Comparison of ENCODE assay signal across 4 worm cellular contexts in genomic region chrX:14841030-14841429, ce11.
A peak's percentile ranks its signal among the peaks of the same experiment; 100 is the strongest.
TF ChIP-seq lines count a peak whose summit lies in the region.

No protein-coding gene starts in this region.

TF ChIP-seq in whole organism, L2 larva, 48 proteins besides CTCF, POLR2A, EP300 and RAD21 (continued from another document):
- TF ChIP-seq blmp-1 (tag; optimal IDR thresholded peaks at IDR 0.05; lab: Kevin White, UChicago; ENCODE audit: insufficient read depth) (no peak), mab-5 (tag; optimal IDR thresholded peaks at IDR 0.05; lab: Kevin White, UChicago) (peak; percentile 89), peb-1 (tag; optimal IDR thresholded peaks at IDR 0.05; lab: Kevin White, UChicago) (no peak), egl-27 (tag; optimal IDR thresholded peaks at IDR 0.05; lab: Kevin White, UChicago) (peak; percentile 96), dmd-4 (tag; optimal IDR thresholded peaks at IDR 0.05; lab: Kevin White, UChicago) (peak; percentile 42), ZK546.5 (tag; optimal IDR thresholded peaks at IDR 0.05; lab: Kevin White, UChicago) (peak; percentile 5), elt-1 (tag; optimal IDR thresholded peaks at IDR 0.05; lab: Kevin White, UChicago) (no peak), elt-3 (tag; optimal IDR thresholded peaks at IDR 0.05; lab: Kevin White, UChicago) (no peak), lsy-2 (tag; optimal IDR thresholded peaks at IDR 0.05; lab: Kevin White, UChicago) (peak; percentile 43 to 89), aly-2 (tag; optimal IDR thresholded peaks at IDR 0.05; lab: Kevin White, UChicago) (no peak), lin-11 (tag; optimal IDR thresholded peaks at IDR 0.05; lab: Kevin White, UChicago) (peak; percentile 85), ceh-82 (tag; optimal IDR thresholded peaks at IDR 0.05; lab: Kevin White, UChicago) (peak; percentile 51), Y55F3AM.14 (GFP tag; optimal IDR thresholded peaks at IDR 0.05; lab: Kevin White, UChicago) (peak; percentile 81), nhr-10 (tag; optimal IDR thresholded peaks at IDR 0.05; lab: Kevin White, UChicago) (no peak), nhr-12 (tag; optimal IDR thresholded peaks at IDR 0.05; lab: Kevin White, UChicago) (no peak), nhr-11 (tag; optimal IDR thresholded peaks at IDR 0.05; lab: Kevin White, UChicago) (no peak), crh-2 (tag; optimal IDR thresholded peaks at IDR 0.05; lab: Kevin White, UChicago) (peak; percentile 93), ama-1 (optimal IDR thresholded peaks at IDR 0.05; lab: Kevin White, UChicago) (peak; percentile 39), F13H6.1 (tag; optimal IDR thresholded peaks at IDR 0.05; lab: Kevin White, UChicago) (peak; percentile 94), nhr-129 (tag; optimal IDR thresholded peaks at IDR 0.05; lab: Kevin White, UChicago) (peak; percentile 98), mdl-1 (tag; optimal IDR thresholded peaks at IDR 0.05; lab: Kevin White, UChicago) (peak; percentile 74 to 93), R02D3.7 (tag; optimal IDR thresholded peaks at IDR 0.05; lab: Kevin White, UChicago) (no peak), ztf-11 (tag; optimal IDR thresholded peaks at IDR 0.05; lab: Kevin White, UChicago) (no peak), skn-1 (tag; optimal IDR thresholded peaks at IDR 0.05; lab: Kevin White, UChicago) (peak; percentile 24), unc-39 (tag; optimal IDR thresholded peaks at IDR 0.05; lab: Kevin White, UChicago) (peak; percentile 3), gmeb-1 (tag; optimal IDR thresholded peaks at IDR 0.05; lab: Kevin White, UChicago) (peak; percentile 54)
TF ChIP-seq in whole organism, L2 larva: peak in this region for 31.

TF ChIP-seq in whole organism, L4 larva, 104 proteins besides CTCF, POLR2A, EP300 and RAD21 (continued from another document and continues in another):
- TF ChIP-seq ceh-32 (tag; optimal IDR thresholded peaks at IDR 0.05; lab: Kevin White, UChicago; ENCODE audit: poor library complexity): peak; percentile 49
- no peak for TF ChIP-seq nhr-237 (tag; optimal IDR thresholded peaks at IDR 0.05; lab: Kevin White, UChicago)
- TF ChIP-seq hif-1 (tag; optimal IDR thresholded peaks at IDR 0.05; lab: Kevin White, UChicago): peak in 1 of 2 experiments; percentile 84
- peak; percentile 1 for TF ChIP-seq F10B5.3 (tag; optimal IDR thresholded peaks at IDR 0.05; lab: Kevin White, UChicago)
- TF ChIP-seq nhr-28 (tag; optimal IDR thresholded peaks at IDR 0.05; lab: Kevin White, UChicago): peak; percentile 90
- peak; percentile 92 for TF ChIP-seq ctbp-1 (GFP tag; IDR thresholded peaks at IDR 0.05; lab: Robert Waterston, UW)
- TF ChIP-seq aly-2 (tag; optimal IDR thresholded peaks at IDR 0.05; lab: Kevin White, UChicago): no peak
- no peak for TF ChIP-seq fos-1 (tag; optimal IDR thresholded peaks at IDR 0.05; lab: Kevin White, UChicago)
- TF ChIP-seq hlh-30 (tag; optimal IDR thresholded peaks at IDR 0.05; lab: Kevin White, UChicago; ENCODE audit: insufficient read depth): peak; percentile 95
- peak; percentile 93 for TF ChIP-seq hlh-11 (tag; optimal IDR thresholded peaks at IDR 0.05; lab: Kevin White, UChicago)
- TF ChIP-seq nhr-77 (tag; optimal IDR thresholded peaks at IDR 0.05; lab: Kevin White, UChicago): peak; percentile 85
- peak; percentile 38 for TF ChIP-seq nhr-25 (tag; optimal IDR thresholded peaks at IDR 0.05; lab: Kevin White, UChicago; ENCODE audit: borderline replicate concordance, insufficient read depth)
- peak; percentile 39 for TF ChIP-seq pqm-1 (tag; optimal IDR thresholded peaks at IDR 0.05; lab: Kevin White, UChicago)
- TF ChIP-seq hmg-1.1 (GFP tag; IDR thresholded peaks at IDR 0.05; lab: Robert Waterston, UW): peak; percentile 94
- TF ChIP-seq dmd-6 (GFP tag; IDR thresholded peaks at IDR 0.05; lab: Robert Waterston, UW): peak; percentile 85
- TF ChIP-seq cey-2 (tag; optimal IDR thresholded peaks at IDR 0.05; lab: Kevin White, UChicago; ENCODE audit: borderline replicate concordance, insufficient read depth): no peak
- TF ChIP-seq ztf-7 (tag; optimal IDR thresholded peaks at IDR 0.05; lab: Kevin White, UChicago): peak; percentile 36
- peak; percentile 24 for TF ChIP-seq ces-1 (GFP tag; optimal IDR thresholded peaks at IDR 0.05; lab: Kevin White, UChicago)
- peak; percentile 49 for TF ChIP-seq lin-38 (GFP tag; IDR thresholded peaks at IDR 0.05; lab: Robert Waterston, UW)
- peak; percentile 60 for TF ChIP-seq jun-1 (tag; optimal IDR thresholded peaks at IDR 0.05; lab: Kevin White, UChicago)
- no peak for TF ChIP-seq F26F4.8 (GFP tag; conservative IDR thresholded peaks at IDR 0.05; lab: Robert Waterston, UW)
- peak; percentile 68 to 86 for TF ChIP-seq lsy-2 (tag; optimal IDR thresholded peaks at IDR 0.05; lab: Kevin White, UChicago)
- TF ChIP-seq nhr-6 (tag; optimal IDR thresholded peaks at IDR 0.05; lab: Kevin White, UChicago): peak; percentile 75
- no peak for TF ChIP-seq zfp-2 (tag; optimal IDR thresholded peaks at IDR 0.05; lab: Kevin White, UChicago)
- 0 out of 2 replicates have a peak, but pooled peaks have one; percentile 18 for TF ChIP-seq nhr-42 (GFP tag; IDR thresholded peaks at IDR 0.05; lab: Robert Waterston, UW)
- peak; percentile 84 for TF ChIP-seq mes-2 (tag; optimal IDR thresholded peaks at IDR 0.05; lab: Kevin White, UChicago; ENCODE audit: poor library complexity, severe bottlenecking)
- TF ChIP-seq aha-1 (tag; lab: Kevin White, UChicago): peak; percentile 99
- TF ChIP-seq duxl-1 (tag; optimal IDR thresholded peaks at IDR 0.05; lab: Kevin White, UChicago; ENCODE audit: poor library complexity): no peak
- peak; percentile 87 for TF ChIP-seq nhr-11 (tag; optimal IDR thresholded peaks at IDR 0.05; lab: Kevin White, UChicago)
- TF ChIP-seq rbr-2 (tag; optimal IDR thresholded peaks at IDR 0.05; lab: Kevin White, UChicago): peak; percentile 91
- peak; percentile 10 for TF ChIP-seq ama-1 (optimal IDR thresholded peaks at IDR 0.05; lab: Kevin White, UChicago)
- TF ChIP-seq mep-1 (tag; optimal IDR thresholded peaks at IDR 0.05; lab: Kevin White, UChicago): peak; percentile 94
- TF ChIP-seq saeg-2 (GFP tag; IDR thresholded peaks at IDR 0.05; lab: Robert Waterston, UW): 0 out of 2 replicates have a peak, but pooled peaks have one; percentile 22

TF ChIP-seq in whole organism, late embryonic, 69 proteins besides CTCF, POLR2A, EP300 and RAD21 (continued from another document):
- peak; percentile 14 for TF ChIP-seq F13H6.1 (tag; optimal IDR thresholded peaks at IDR 0.05; lab: Kevin White, UChicago)
- TF ChIP-seq fkh-6 (tag; optimal IDR thresholded peaks at IDR 0.05; lab: Kevin White, UChicago): peak; percentile 21
- TF ChIP-seq pax-1 (tag; optimal IDR thresholded peaks at IDR 0.05; lab: Kevin White, UChicago): no peak
- peak; percentile 93 for TF ChIP-seq unc-42 (tag; optimal IDR thresholded peaks at IDR 0.05; lab: Kevin White, UChicago)
- no peak for TF ChIP-seq hlh-6 (tag; optimal IDR thresholded peaks at IDR 0.05; lab: Kevin White, UChicago)
- no peak for TF ChIP-seq ceh-24 (tag; optimal IDR thresholded peaks at IDR 0.05; lab: Kevin White, UChicago)
- peak; percentile 91 for TF ChIP-seq tbx-2 (tag; optimal IDR thresholded peaks at IDR 0.05; lab: Kevin White, UChicago)
- peak; percentile 91 for TF ChIP-seq ceh-31 (tag; optimal IDR thresholded peaks at IDR 0.05; lab: Kevin White, UChicago)
- TF ChIP-seq che-1 (tag; optimal IDR thresholded peaks at IDR 0.05; lab: Kevin White, UChicago): no peak
- TF ChIP-seq ztf-16 (tag; optimal IDR thresholded peaks at IDR 0.05; lab: Kevin White, UChicago): no peak
- peak; percentile 41 for TF ChIP-seq unc-55 (GFP tag; optimal IDR thresholded peaks at IDR 0.05; lab: Kevin White, UChicago)
- no peak for TF ChIP-seq T23F11.4 (GFP tag; optimal IDR thresholded peaks at IDR 0.05; lab: Kevin White, UChicago)
- no peak for TF ChIP-seq elt-4 (tag; optimal IDR thresholded peaks at IDR 0.05; lab: Kevin White, UChicago)
- TF ChIP-seq npax-4 (tag; optimal IDR thresholded peaks at IDR 0.05; lab: Kevin White, UChicago): no peak
- no peak for TF ChIP-seq ceh-9 (tag; optimal IDR thresholded peaks at IDR 0.05; lab: Kevin White, UChicago)
- TF ChIP-seq ceh-34 (tag; optimal IDR thresholded peaks at IDR 0.05; lab: Kevin White, UChicago): peak; percentile 56
- TF ChIP-seq sox-4 (tag; optimal IDR thresholded peaks at IDR 0.05; lab: Kevin White, UChicago): no peak
- no peak for TF ChIP-seq odd-2 (tag; optimal IDR thresholded peaks at IDR 0.05; lab: Kevin White, UChicago)
- peak; percentile 82 for TF ChIP-seq hlh-30 (tag; optimal IDR thresholded peaks at IDR 0.05; lab: Kevin White, UChicago; ENCODE audit: insufficient read depth)
- TF ChIP-seq dve-1 (tag; optimal IDR thresholded peaks at IDR 0.05; lab: Kevin White, UChicago): peak; percentile 67
- TF ChIP-seq syd-9 (tag; optimal IDR thresholded peaks at IDR 0.05; lab: Kevin White, UChicago): peak; percentile 44
- TF ChIP-seq nfya-1 (tag; optimal IDR thresholded peaks at IDR 0.05; lab: Kevin White, UChicago): peak; percentile 90
- no peak for TF ChIP-seq ttx-3 (tag; optimal IDR thresholded peaks at IDR 0.05; lab: Kevin White, UChicago)
- peak; percentile 35 for TF ChIP-seq ceh-19 (GFP tag; optimal IDR thresholded peaks at IDR 0.05; lab: Kevin White, UChicago)
- no peak for TF ChIP-seq mec-3 (tag; optimal IDR thresholded peaks at IDR 0.05; lab: Kevin White, UChicago; ENCODE audit: borderline replicate concordance)
- peak; percentile 29 for TF ChIP-seq dmd-4 (tag; optimal IDR thresholded peaks at IDR 0.05; lab: Kevin White, UChicago; ENCODE audit: borderline replicate concordance)
- TF ChIP-seq C08G9.2 (tag; optimal IDR thresholded peaks at IDR 0.05; lab: Kevin White, UChicago): peak; percentile 46
- peak; percentile 46 for TF ChIP-seq pha-2 (tag; optimal IDR thresholded peaks at IDR 0.05; lab: Kevin White, UChicago)
- no peak for TF ChIP-seq pha-4 (tag; optimal IDR thresholded peaks at IDR 0.05; lab: Kevin White, UChicago)
- peak; percentile 43 for TF ChIP-seq hlh-8 (tag; optimal IDR thresholded peaks at IDR 0.05; lab: Kevin White, UChicago)

TF ChIP-seq in whole organism, mixed stage, embryonic, 35 proteins besides CTCF, POLR2A, EP300 and RAD21 (continued from another document):
- TF ChIP-seq unc-120 (tag; optimal IDR thresholded peaks at IDR 0.05; lab: Kevin White, UChicago; ENCODE audit: poor library complexity, severe bottlenecking) (peak; percentile 78), bed-3 (GFP tag; optimal IDR thresholded peaks at IDR 0.05; lab: Kevin White, UChicago) (no peak), blmp-1 (tag; optimal IDR thresholded peaks at IDR 0.05; lab: Kevin White, UChicago) (no peak), unc-62 (GFP tag; optimal IDR thresholded peaks at IDR 0.05; lab: Kevin White, UChicago) (peak; percentile 91)
